Worm (Caenorhabditis elegans) whole organism, early embryonic: ENCODE measurements around the gene T26C12.3.

Experiments used
- B0310.2 ChIP-seq: sonication (generic microtip); optimal IDR thresholded peaks from 2 replicates; lab custom pipeline; 2016; ENCODE audit warnings: mild to moderate bottlenecking, missing genetic modification characterization, missing compliant biosample characterization
- F13C5.2 ChIP-seq: sonication (generic microtip); optimal IDR thresholded peaks from 2 replicates; lab custom pipeline; 2017; ENCODE audit warnings: mild to moderate bottlenecking, missing genetic modification characterization, inconsistent platforms, missing compliant biosample characterization
- aly-1 ChIP-seq: sonication (generic microtip); optimal IDR thresholded peaks from 2 replicates; lab custom pipeline; 2016; ENCODE audit warnings: missing genetic modification characterization, missing compliant biosample characterization
- ama-1 ChIP-seq: fragments of 150-350 bp; optimal IDR thresholded peaks from 2 replicates; lab custom pipeline; 2014
- ceh-13 ChIP-seq: fragments of 200-800 bp; sonication (Bioruptor generic); optimal IDR thresholded peaks from 2 replicates; lab custom pipeline; 2018; ENCODE audit warnings: mild to moderate bottlenecking, missing genetic modification characterization, missing compliant biosample characterization
- ceh-36 ChIP-seq: sonication (generic microtip); optimal IDR thresholded peaks from 2 replicates; lab custom pipeline; 2016; ENCODE audit warnings: missing genetic modification characterization, inconsistent platforms, missing compliant biosample characterization
- ets-7 ChIP-seq: sonication (generic microtip); optimal IDR thresholded peaks from 2 replicates; lab custom pipeline; 2016; ENCODE audit warnings: missing genotype, missing genetic modification characterization, missing compliant biosample characterization
- flt-1 ChIP-seq: fragments of 200-800 bp; sonication (Bioruptor generic); IDR thresholded peaks from 2 replicates; pipeline ENCODE4 v1.3.6; 2022; ENCODE audit warnings: missing genetic modification characterization, missing compliant biosample characterization
- hmbx-1 ChIP-seq: sonication (generic microtip); optimal IDR thresholded peaks from 2 replicates; lab custom pipeline; 2016; ENCODE audit warnings: mild to moderate bottlenecking, missing genetic modification characterization, missing compliant biosample characterization
- hmg-4 ChIP-seq: fragments of 200-800 bp; sonication (Bioruptor generic); optimal IDR thresholded peaks from 2 replicates; lab custom pipeline; 2018; ENCODE audit warnings: mild to moderate bottlenecking, missing genetic modification characterization, missing compliant biosample characterization
- hnd-1 ChIP-seq: sonication (generic microtip); optimal IDR thresholded peaks from 2 replicates; lab custom pipeline; 2016; ENCODE audit warnings: missing genetic modification characterization, missing compliant biosample characterization
- pes-1 ChIP-seq: fragments of 200-800 bp; sonication (Bioruptor generic); IDR thresholded peaks from 2 replicates; pipeline ENCODE4 v1.3.6; 2022; ENCODE audit warnings: missing genetic modification reagents, missing genetic modification characterization, missing compliant biosample characterization
- scrt-1 ChIP-seq: fragments of 200-800 bp; sonication (Bioruptor generic); IDR thresholded peaks from 2 replicates; pipeline ENCODE4 v1.3.6; 2022; ENCODE audit warnings: missing genetic modification characterization, missing compliant biosample characterization
- sea-1 ChIP-seq: fragments of 200-800 bp; sonication (Bioruptor generic); conservative IDR thresholded peaks from 2 replicates; pipeline ENCODE4 v1.3.6; 2022; ENCODE audit warnings: missing genetic modification characterization, missing compliant biosample characterization
- tbx-11 ChIP-seq: fragments of 200-800 bp; sonication (Bioruptor generic); IDR thresholded peaks from 2 replicates; pipeline ENCODE4 v1.3.6; 2022; ENCODE audit warnings: missing genetic modification characterization, missing compliant biosample characterization
- tbx-37 ChIP-seq: fragments of 200-800 bp; sonication (Bioruptor generic); conservative IDR thresholded peaks from 2 replicates; pipeline ENCODE4 v1.3.6; 2022; ENCODE audit warnings: missing genetic modification reagents, missing genetic modification characterization, missing compliant biosample characterization
- tra-4 ChIP-seq: sonication (generic microtip); optimal IDR thresholded peaks from 2 replicates; lab custom pipeline; 2017; ENCODE audit warnings: missing genetic modification characterization, missing compliant biosample characterization

Gene T26C12.3

ce11 chrIV:3221158-3221557 lies 52.0 kb downstream of the T26C12.3 start:
- TF ChIP-seq sea-1, result no peak
- TF ChIP-seq scrt-1 (GFP tag; lab: Robert Waterston, UW), result no peak
- TF ChIP-seq ceh-36 (tag; lab: Kevin White, UChicago), result no peak
- TF ChIP-seq flt-1 (GFP tag; lab: Robert Waterston, UW), result no peak
- TF ChIP-seq B0310.2 (tag; lab: Kevin White, UChicago), result no peak
- TF ChIP-seq ceh-13 (GFP tag; lab: Kevin White, UChicago), result no peak
- TF ChIP-seq ets-7 (tag; lab: Kevin White, UChicago), result no peak
- no peak for TF ChIP-seq pes-1
- TF ChIP-seq hnd-1 (tag; lab: Kevin White, UChicago), result no peak
- no peak for TF ChIP-seq hmbx-1 (tag; lab: Kevin White, UChicago)
- TF ChIP-seq F13C5.2, result no peak
- no peak for TF ChIP-seq ama-1 (lab: Kevin White, UChicago)
- no peak for TF ChIP-seq aly-1 (tag; lab: Kevin White, UChicago)
- no peak for TF ChIP-seq tbx-37 (GFP tag; lab: Robert Waterston, UW)
- no peak for TF ChIP-seq tbx-11
- no peak for TF ChIP-seq hmg-4 (GFP tag; lab: Kevin White, UChicago)
- no peak for TF ChIP-seq tra-4
